Fruit fly (Drosophila melanogaster) whole organism, wandering third instar larva: ENCODE results near the gene Cyp28c1.

ENCODE experiments used
- Dfd ChIP-seq: fragments of >200 bp; optimal IDR thresholded peaks from 2 replicates; lab custom pipeline; 2017; ENCODE audit warnings: missing biosample characterization, missing genetic modification characterization
- ey ChIP-seq: fragments of 200-800 bp; sonication (Bioruptor generic); optimal IDR thresholded peaks from 2 replicates; lab custom pipeline; 2016; ENCODE audit warnings: missing biosample characterization, missing genetic modification characterization
- fru ChIP-seq: fragments of 200-800 bp; sonication (Bioruptor generic); optimal IDR thresholded peaks from 3 replicates; lab custom pipeline; 2016; ENCODE audit warnings: missing biosample characterization, mild to moderate bottlenecking, missing genetic modification characterization
- pan ChIP-seq: fragments of >200 bp; optimal IDR thresholded peaks from 2 replicates; lab custom pipeline; 2017
- psq ChIP-seq: fragments of 200-800 bp; sonication (Bioruptor generic); optimal IDR thresholded peaks from 3 replicates; lab custom pipeline; 2017; ENCODE audit warnings: missing biosample characterization, mild to moderate bottlenecking, missing genetic modification characterization, moderate library complexity

dm6 chrX:11884134-11884533 is 44.7 kb downstream of the Cyp28c1 start:
- TF ChIP-seq fru (GFP tag; lab: Kevin White, UChicago): no peak
- TF ChIP-seq pan (lab: Kevin White, UChicago): no peak
- TF ChIP-seq Dfd (GFP tag; lab: Kevin White, UChicago): no peak
- TF ChIP-seq ey (GFP tag; lab: Kevin White, UChicago): no peak
- TF ChIP-seq psq: no peak
